Worm (Caenorhabditis elegans) whole organism, L2 larva: Measurements from ENCODE around the gene C55C3.8.
A peak's percentile ranks its signal among the peaks of the same experiment; 100 is the strongest.

ENCODE experiments used
- F13H6.1 ChIP-seq: sonication (generic microtip); optimal IDR thresholded peaks from 2 replicates; lab custom pipeline; 2016; ENCODE audit warnings: missing genetic modification characterization, missing compliant biosample characterization
- ceh-82 ChIP-seq: fragments of 150-350 bp; optimal IDR thresholded peaks from 2 replicates; lab custom pipeline; 2014; ENCODE audit warnings: missing biosample characterization, missing genetic modification characterization
- egl-27 ChIP-seq: sonication (generic microtip); optimal IDR thresholded peaks from 3 replicates; lab custom pipeline; 2017; ENCODE audit warnings: missing biosample characterization, missing genetic modification reagents, missing genetic modification characterization
- elt-1 ChIP-seq: fragments of 150-350 bp; optimal IDR thresholded peaks from 2 replicates; lab custom pipeline; 2014; ENCODE audit warnings: missing biosample characterization, missing genetic modification characterization
- fos-1 ChIP-seq: fragments of 150-350 bp; optimal IDR thresholded peaks from 2 replicates; lab custom pipeline; 2014; ENCODE audit warnings: missing biosample characterization, missing genetic modification characterization
- mdl-1 ChIP-seq, 2 experiments: fragments of 150-350 bp in 1 of 2; sonication (generic microtip) in 1 of 2; optimal IDR thresholded peaks; 2 replicates each; lab custom pipeline; 2017; ENCODE audit warnings: missing biosample characterization in 2 of 2, missing genetic modification characterization in 2 of 2
- nhr-11 ChIP-seq: fragments of 150-350 bp; optimal IDR thresholded peaks from 2 replicates; lab custom pipeline; 2014; ENCODE audit warnings: missing biosample characterization, missing genetic modification characterization
- nhr-237 ChIP-seq: fragments of 150-350 bp; optimal IDR thresholded peaks from 2 replicates; lab custom pipeline; 2014; ENCODE audit warnings: missing biosample characterization, missing genetic modification characterization
- skn-1 ChIP-seq: sonication (generic microtip); optimal IDR thresholded peaks from 2 replicates; lab custom pipeline; 2017; ENCODE audit warnings: missing biosample characterization, missing genetic modification characterization
- unc-55 ChIP-seq: fragments of 150-350 bp; sonication (generic microtip); optimal IDR thresholded peaks from 3 replicates; lab custom pipeline; 2014; ENCODE audit warnings: missing biosample characterization, missing genetic modification reagents, missing genetic modification characterization
- zag-1 ChIP-seq: fragments of 150-350 bp; optimal IDR thresholded peaks from 2 replicates; lab custom pipeline; 2014; ENCODE audit warnings: missing biosample characterization, missing genetic modification characterization

- TF ChIP-seq mdl-1 (tag; optimal IDR thresholded peaks at IDR 0.05; lab: Kevin White, UChicago) (no peak), egl-27 (tag; lab: Kevin White, UChicago) (no peak), zag-1 (tag; lab: Kevin White, UChicago) (no peak), F13H6.1 (tag; lab: Kevin White, UChicago) (no peak), ceh-82 (tag; lab: Kevin White, UChicago) (no peak), skn-1 (no peak), elt-1 (tag; lab: Kevin White, UChicago) (no peak), nhr-11 (tag; lab: Kevin White, UChicago) (no peak), fos-1 (tag; lab: Kevin White, UChicago) (peak; percentile 33), nhr-237 (no peak), unc-55 (GFP tag; lab: Kevin White, UChicago) (no peak)
Observed at ce11 chrIV:5669459-5669858, 21.4 kb upstream of the C55C3.8 start, which contains the start of gene T19E7.6.
